Fruit fly (Drosophila melanogaster) whole organism, embryonic: ENCODE results near the gene eIF3d1.

Experiments used
- B-H1 ChIP-seq: fragments of 200-800 bp; sonication (Bioruptor generic); IDR thresholded peaks from 3 replicates; pipeline ENCODE4 v1.3.6; 2022; ENCODE audit warnings: missing biosample characterization, missing genetic modification characterization
- CG11398 ChIP-seq: fragments of 200-800 bp; sonication (Bioruptor generic); optimal IDR thresholded peaks from 2 replicates; lab custom pipeline; 2016; ENCODE audit warnings: missing biosample characterization, missing genetic modification characterization
- CG11456 ChIP-seq: fragments of 200-800 bp; sonication (Bioruptor generic); IDR thresholded peaks from 3 replicates; pipeline ENCODE4 v1.3.6; 2022; ENCODE audit warnings: missing biosample characterization, missing genetic modification characterization
- CG12744 ChIP-seq: fragments of 200-800 bp; sonication (Bioruptor generic); optimal IDR thresholded peaks from 2 replicates; lab custom pipeline; 2016; ENCODE audit warnings: missing biosample characterization, missing genetic modification characterization
- CG13424 ChIP-seq: fragments of 200-800 bp; sonication (Bioruptor generic); optimal IDR thresholded peaks from 2 replicates; lab custom pipeline; 2019; ENCODE audit warnings: missing biosample characterization, mild to moderate bottlenecking, missing genetic modification characterization, moderate library complexity
- CG13624 ChIP-seq: fragments of 200-800 bp; sonication (Bioruptor generic); optimal IDR thresholded peaks from 2 replicates; lab custom pipeline; 2016; ENCODE audit warnings: missing biosample characterization, missing genetic modification characterization
- CG14050 ChIP-seq: fragments of 200-800 bp; sonication (Bioruptor generic); IDR thresholded peaks from 3 replicates; pipeline ENCODE4 v1.3.6; 2022; ENCODE audit warnings: missing biosample characterization, missing genetic modification characterization
- CG17612 ChIP-seq: fragments of 200-800 bp; sonication (Bioruptor generic); IDR thresholded peaks from 2 replicates; pipeline ENCODE4 v1.3.6; 2022; ENCODE audit warnings: missing biosample characterization, missing genetic modification characterization
- CG2129 ChIP-seq: fragments of 200-800 bp; sonication (Bioruptor generic); IDR thresholded peaks from 2 replicates; pipeline ENCODE4 v1.3.6; 2022; ENCODE audit warnings: missing biosample characterization, missing genetic modification characterization; ENCODE audit not compliant: partially characterized antibody
- CG2678 ChIP-seq: fragments of 200-800 bp; sonication (Bioruptor generic); optimal IDR thresholded peaks from 3 replicates; lab custom pipeline; 2019; ENCODE audit warnings: missing biosample characterization, mild to moderate bottlenecking, missing genetic modification characterization, moderate library complexity
- CG31441 ChIP-seq: fragments of 200-800 bp; sonication (Bioruptor generic); IDR thresholded peaks from 2 replicates; pipeline ENCODE4 v1.3.6; 2022; ENCODE audit warnings: missing biosample characterization, missing genetic modification characterization
- CG32532 ChIP-seq: fragments of 200-800 bp; sonication (Bioruptor generic); IDR thresholded peaks from 2 replicates; pipeline ENCODE4 v1.3.6; 2022; ENCODE audit warnings: missing biosample characterization, missing genetic modification characterization
- CG34224 ChIP-seq: fragments of 200-800 bp; sonication (Bioruptor generic); IDR thresholded peaks from 3 replicates; pipeline ENCODE4 v1.3.6; 2022; ENCODE audit warnings: missing biosample characterization, missing genetic modification characterization; ENCODE audit not compliant: partially characterized antibody
- CG3847 ChIP-seq: fragments of 200-800 bp; sonication (Bioruptor generic); IDR thresholded peaks from 2 replicates; pipeline ENCODE4 v1.3.6; 2022; ENCODE audit warnings: missing biosample characterization, missing genetic modification characterization
- CG6254 ChIP-seq: fragments of 200-800 bp; sonication (Bioruptor generic); optimal IDR thresholded peaks from 3 replicates; lab custom pipeline; 2017; ENCODE audit warnings: mild to moderate bottlenecking, missing biosample characterization, missing genetic modification reagents, missing genetic modification characterization
- CG6765 ChIP-seq: fragments of 200-800 bp; sonication (Bioruptor generic); optimal IDR thresholded peaks from 3 replicates; lab custom pipeline; 2017; ENCODE audit warnings: missing biosample characterization, mild to moderate bottlenecking, missing genetic modification characterization
- CG6791 ChIP-seq: fragments of 200-800 bp; sonication (Bioruptor generic); IDR thresholded peaks from 3 replicates; pipeline ENCODE4 v1.3.6; 2022; ENCODE audit warnings: missing biosample characterization, missing genetic modification characterization; ENCODE audit not compliant: partially characterized antibody
- CG7928 ChIP-seq: fragments of 200-800 bp; sonication (Bioruptor generic); optimal IDR thresholded peaks from 2 replicates; lab custom pipeline; 2017; ENCODE audit warnings: missing biosample characterization, mild to moderate bottlenecking, missing genetic modification characterization
- CG8089 ChIP-seq: fragments of 200-800 bp; sonication (Bioruptor generic); optimal IDR thresholded peaks from 3 replicates; lab custom pipeline; 2016; ENCODE audit warnings: missing biosample characterization, missing genetic modification characterization
- CHES-1-like ChIP-seq: fragments of 200-800 bp; sonication (Bioruptor generic); optimal IDR thresholded peaks from 2 replicates; lab custom pipeline; 2016; ENCODE audit warnings: missing biosample characterization, missing genetic modification characterization
- Dek ChIP-seq: fragments of 200-800 bp; sonication (Bioruptor generic); optimal IDR thresholded peaks from 3 replicates; lab custom pipeline; 2019; ENCODE audit warnings: missing biosample characterization, mild to moderate bottlenecking, missing genetic modification characterization, moderate library complexity
- Dip3 ChIP-seq: fragments of 200-800 bp; sonication (Bioruptor generic); optimal IDR thresholded peaks from 3 replicates; lab custom pipeline; 2016; ENCODE audit warnings: missing biosample characterization, missing genetic modification characterization
- Drgx ChIP-seq: fragments of 200-800 bp; sonication (Bioruptor generic); IDR thresholded peaks from 2 replicates; pipeline ENCODE4 v1.3.6; 2022; ENCODE audit warnings: missing biosample characterization, missing genetic modification characterization
- Eip74EF ChIP-seq, 2 experiments: fragments of 200-800 bp in 1 of 2; fragments of >200 bp in 1 of 2; sonication (Bioruptor generic) in 1 of 2; optimal IDR thresholded peaks; 2 replicates each; lab custom pipeline; 2017 to 2019; ENCODE audit warnings: missing biosample characterization in 2 of 2, missing genetic modification characterization in 2 of 2, mild to moderate bottlenecking in 1 of 2, moderate library complexity in 1 of 2
- Elba2 ChIP-seq: fragments of 200-800 bp; sonication (Bioruptor generic); optimal IDR thresholded peaks from 3 replicates; lab custom pipeline; 2016; ENCODE audit warnings: missing biosample characterization, missing genetic modification characterization
- HLH3B ChIP-seq: fragments of 200-800 bp; sonication (Bioruptor generic); IDR thresholded peaks from 2 replicates; pipeline ENCODE4 v1.3.6; 2022; ENCODE audit warnings: missing biosample characterization, missing genetic modification characterization
- HLHmδ ChIP-seq: fragments of 200-800 bp; sonication (Bioruptor generic); optimal IDR thresholded peaks from 2 replicates; lab custom pipeline; 2018; ENCODE audit warnings: missing biosample characterization, mild to moderate bottlenecking, missing genetic modification characterization, moderate library complexity
- Hr39 ChIP-seq: fragments of >200 bp; optimal IDR thresholded peaks from 2 replicates; lab custom pipeline; 2017
- Lhr ChIP-seq: fragments of 200-800 bp; sonication (Bioruptor generic); optimal IDR thresholded peaks from 3 replicates; lab custom pipeline; 2017; ENCODE audit warnings: mild to moderate bottlenecking, missing biosample characterization, missing genetic modification reagents, missing genetic modification characterization
- Meics ChIP-seq: fragments of 200-800 bp; sonication (Bioruptor generic); optimal IDR thresholded peaks from 2 replicates; lab custom pipeline; 2017; ENCODE audit warnings: missing biosample characterization, mild to moderate bottlenecking, missing genetic modification characterization
- Neu2 ChIP-seq: fragments of 200-800 bp; sonication (Bioruptor generic); optimal IDR thresholded peaks from 3 replicates; lab custom pipeline; 2016; ENCODE audit warnings: missing biosample characterization, missing genetic modification characterization, borderline replicate concordance
- Oaz ChIP-seq: fragments of 200-800 bp; sonication (Bioruptor generic); IDR thresholded peaks from 2 replicates; pipeline ENCODE4 v1.3.6; 2022; ENCODE audit warnings: missing biosample characterization, missing genetic modification characterization
- Sox100B ChIP-seq: fragments of 200-800 bp; sonication (Bioruptor generic); optimal IDR thresholded peaks from 3 replicates; lab custom pipeline; 2018; ENCODE audit warnings: missing biosample characterization, mild to moderate bottlenecking, missing genetic modification characterization
- al ChIP-seq: fragments of 200-800 bp; sonication (Bioruptor generic); IDR thresholded peaks from 2 replicates; pipeline ENCODE4 v1.3.6; 2022; ENCODE audit warnings: missing biosample characterization, missing genetic modification characterization
- bigmax ChIP-seq: fragments of 200-800 bp; sonication (Bioruptor generic); optimal IDR thresholded peaks from 2 replicates; lab custom pipeline; 2018; ENCODE audit warnings: missing biosample characterization, mild to moderate bottlenecking, missing genetic modification characterization
- caup ChIP-seq: fragments of 200-800 bp; sonication (Bioruptor generic); optimal IDR thresholded peaks from 3 replicates; lab custom pipeline; 2017; ENCODE audit warnings: missing biosample characterization, mild to moderate bottlenecking, missing genetic modification characterization, moderate library complexity; ENCODE audit not compliant: severe bottlenecking
- dysf ChIP-seq: fragments of 200-800 bp; sonication (Bioruptor generic); IDR thresholded peaks from 3 replicates; pipeline ENCODE4 v1.3.6; 2022; ENCODE audit warnings: missing biosample characterization, missing genetic modification characterization
- hb ChIP-seq: fragments of 200-800 bp; sonication (Bioruptor generic); IDR thresholded peaks from 3 replicates; pipeline ENCODE4 v1.3.6; 2022; ENCODE audit warnings: missing biosample characterization, missing genetic modification characterization; ENCODE audit not compliant: partially characterized antibody
- ind ChIP-seq: fragments of 200-800 bp; sonication (Bioruptor generic); optimal IDR thresholded peaks from 3 replicates; lab custom pipeline; 2016; ENCODE audit warnings: missing biosample characterization, missing genetic modification characterization
- maf-S ChIP-seq: fragments of 200-800 bp; sonication (Bioruptor generic); optimal IDR thresholded peaks from 2 replicates; lab custom pipeline; 2016; ENCODE audit warnings: missing biosample characterization, missing genetic modification characterization
- nmo ChIP-seq: fragments of 200-800 bp; sonication (Bioruptor generic); optimal IDR thresholded peaks from 2 replicates; lab custom pipeline; 2018; ENCODE audit warnings: missing biosample characterization, mild to moderate bottlenecking, missing genetic modification characterization, moderate library complexity
- pb ChIP-seq: fragments of 200-800 bp; sonication (Bioruptor generic); optimal IDR thresholded peaks from 3 replicates; lab custom pipeline; 2016; ENCODE audit warnings: missing biosample characterization, missing genetic modification characterization
- pho ChIP-seq: fragments of 200-800 bp; sonication (Bioruptor generic); optimal IDR thresholded peaks from 2 replicates; lab custom pipeline; 2016; ENCODE audit warnings: missing biosample characterization, missing genetic modification characterization
- ranshi ChIP-seq: fragments of 200-800 bp; sonication (Bioruptor generic); IDR thresholded peaks from 2 replicates; pipeline ENCODE4 v1.3.6; 2022; ENCODE audit warnings: missing biosample characterization, missing genetic modification characterization
- sr ChIP-seq: fragments of 200-800 bp; sonication (Bioruptor generic); IDR thresholded peaks from 3 replicates; pipeline ENCODE4 v1.3.6; 2022; ENCODE audit warnings: missing biosample characterization, missing genetic modification characterization
- sug ChIP-seq: fragments of 200-800 bp; optimal IDR thresholded peaks from 2 replicates; lab custom pipeline; 2019; ENCODE audit warnings: missing biosample characterization, mild to moderate bottlenecking, missing genetic modification characterization, moderate library complexity
- toy ChIP-seq: fragments of 200-800 bp; sonication (Bioruptor generic); IDR thresholded peaks from 2 replicates; pipeline ENCODE4 v1.3.6; 2022; ENCODE audit warnings: missing biosample characterization, missing genetic modification characterization
- wek ChIP-seq: fragments of 200-800 bp; sonication (Bioruptor generic); optimal IDR thresholded peaks from 3 replicates; lab custom pipeline; 2018; ENCODE audit warnings: missing biosample characterization, mild to moderate bottlenecking, missing genetic modification characterization, moderate library complexity
- wor ChIP-seq: fragments of 200-800 bp; sonication (Bioruptor generic); IDR thresholded peaks from 2 replicates; pipeline ENCODE4 v1.3.6; 2022; ENCODE audit warnings: missing biosample characterization, missing genetic modification characterization

eIF3d1 gene

DNA sequence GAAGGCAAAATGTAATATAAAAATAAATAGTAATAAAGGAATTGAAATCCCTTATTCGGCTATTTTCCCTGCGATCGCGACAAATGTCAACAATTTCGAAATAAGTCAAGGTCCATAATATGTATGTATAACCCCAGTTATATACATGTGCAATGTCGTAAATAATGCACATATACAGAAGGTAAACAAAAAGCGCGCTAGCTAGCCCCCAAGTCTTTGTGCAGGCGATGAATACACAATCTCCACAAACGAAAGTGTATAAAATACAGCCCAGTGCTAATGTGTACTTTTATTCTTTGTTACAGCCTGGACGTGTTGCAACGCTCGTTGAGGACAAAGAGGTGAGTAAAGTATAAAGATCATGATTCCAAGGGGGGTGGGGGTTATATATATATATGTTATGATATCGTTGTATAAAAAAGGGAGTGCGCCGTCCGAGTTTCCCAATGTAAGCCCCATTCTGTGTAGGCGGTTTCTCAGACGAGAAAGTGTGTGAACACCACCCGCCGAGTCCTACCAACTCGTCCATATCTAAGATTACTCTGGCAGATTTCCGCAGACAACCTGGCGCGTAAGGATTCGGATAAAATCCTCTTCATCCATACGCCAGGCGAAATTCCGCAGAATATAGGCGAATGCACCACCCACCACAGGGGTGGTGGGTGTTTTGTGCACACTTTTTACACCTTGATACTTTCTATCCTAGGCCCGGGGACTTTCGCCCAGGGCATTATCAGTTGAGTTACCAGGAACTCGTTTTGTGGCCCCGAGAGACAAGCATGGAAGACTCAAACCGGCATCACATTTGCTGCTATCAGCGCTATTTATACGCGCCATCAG, 50.0 kb downstream of the eIF3d1 start (continued):
- TF ChIP-seq CG14050 (GFP tag; lab: Robert Waterston, UW) (no peak), CG34224 (GFP tag; lab: Robert Waterston, UW) (peak; percentile 72), hb (GFP tag; lab: Robert Waterston, UW) (peak; percentile 53; the same call in 1 of the 3 replicates), Lhr (GFP tag; lab: Kevin White, UChicago) (no peak), bigmax (GFP tag; lab: Kevin White, UChicago) (no peak), wek (no peak), CG11398 (GFP tag; lab: Kevin White, UChicago) (no peak), CG32532 (GFP tag; lab: Robert Waterston, UW) (peak; percentile 33; the same call in 1 of the 2 replicates), CG2129 (GFP tag; lab: Robert Waterston, UW) (no peak), CHES-1-like (GFP tag; lab: Kevin White, UChicago) (no peak), Elba2 (no peak), CG17612 (GFP tag; lab: Robert Waterston, UW) (no peak), CG8089 (GFP tag; lab: Kevin White, UChicago) (no peak), HLH3B (GFP tag; lab: Robert Waterston, UW) (no peak), dysf (GFP tag; lab: Robert Waterston, UW) (0 out of 3 replicates have a peak, but pooled peaks have one; percentile 22), pb (no peak), CG2678 (tag; lab: Kevin White, UChicago) (peak; percentile 33), CG6254 (GFP tag; lab: Kevin White, UChicago) (peak; percentile 31), CG11456 (GFP tag; lab: Robert Waterston, UW) (no peak), Hr39 (no peak), pho (peak; percentile 17), ind (GFP tag; lab: Kevin White, UChicago) (no peak), Sox100B (GFP tag; lab: Kevin White, UChicago) (no peak), CG6791 (GFP tag; lab: Robert Waterston, UW) (peak; percentile 88; the same call in 2 of the 3 replicates), ranshi (no peak), Neu2 (GFP tag; lab: Kevin White, UChicago) (no peak), al (no peak), CG13424 (tag; lab: Kevin White, UChicago) (peak; percentile 17), wor (GFP tag; lab: Robert Waterston, UW) (no peak), B-H1 (GFP tag; lab: Robert Waterston, UW) (no peak), CG7928 (no peak), CG31441 (GFP tag; lab: Robert Waterston, UW) (no peak), sug (peak; percentile 88), Drgx (peak; percentile 44), CG13624 (GFP tag; lab: Kevin White, UChicago) (no peak), Dip3 (GFP tag; lab: Kevin White, UChicago) (no peak), Eip74EF (GFP tag; optimal IDR thresholded peaks at IDR 0.05; lab: Kevin White, UChicago) (peak in 1 of 2 experiments; percentile 73), caup (GFP tag; lab: Kevin White, UChicago) (no peak), CG3847 (GFP tag; lab: Robert Waterston, UW) (no peak), sr (GFP tag; lab: Robert Waterston, UW) (0 out of 3 replicates have a peak, but pooled peaks have one; percentile 36), nmo (GFP tag; lab: Kevin White, UChicago) (no peak), Meics (GFP tag; lab: Kevin White, UChicago) (no peak), CG6765 (GFP tag; lab: Kevin White, UChicago) (no peak), Dek (tag; lab: Kevin White, UChicago) (peak; percentile 24), Oaz (GFP tag; lab: Robert Waterston, UW) (no peak), toy (GFP tag; lab: Robert Waterston, UW) (no peak), CG12744 (GFP tag; lab: Kevin White, UChicago) (peak; percentile 7), HLHmδ (GFP tag; lab: Kevin White, UChicago) (peak; percentile 46), maf-S (GFP tag; lab: Kevin White, UChicago) (no peak)
